Worm (Caenorhabditis elegans) whole organism, L1 larva: ENCODE data around the gene attf-2.

Source experiments
- alr-1 ChIP-seq: fragments of 200-800 bp; sonication (Bioruptor generic); optimal IDR thresholded peaks from 2 replicates; lab custom pipeline; 2018; ENCODE audit warnings: borderline replicate concordance, mild to moderate bottlenecking, missing genetic modification characterization, missing compliant biosample characterization
- dpl-1 ChIP-seq, 3 experiments: fragments of 150-350 bp in 2 of 3; sonication (generic microtip) in 1 of 3; optimal IDR thresholded peaks; 2 replicates each; lab custom pipeline; 2014 to 2017; ENCODE audit warnings: missing biosample characterization in 3 of 3, missing genetic modification characterization in 3 of 3, missing genetic modification reagents in 3 of 3
- elt-3 ChIP-seq, 6 experiments: fragments of 150-350 bp in 1 of 6; sonication (generic microtip); optimal IDR thresholded peaks; 2 replicates each; lab custom pipeline; 2017 to 2018; ENCODE audit warnings: missing biosample characterization in 6 of 6, missing genetic modification characterization in 6 of 6, inconsistent platforms in 1 of 6
- lir-3 ChIP-seq: sonication (generic microtip); optimal IDR thresholded peaks from 2 replicates; lab custom pipeline; 2016; ENCODE audit warnings: mild to moderate bottlenecking, missing genetic modification characterization, moderate library complexity, missing compliant biosample characterization; ENCODE audit not compliant: poor library complexity
- nhr-11 ChIP-seq: fragments of 150-350 bp; optimal IDR thresholded peaks from 2 replicates; lab custom pipeline; 2014; ENCODE audit warnings: missing biosample characterization, missing genetic modification characterization
- snpc-4 ChIP-seq: fragments of 150-350 bp; optimal IDR thresholded peaks from 2 replicates; lab custom pipeline; 2014; ENCODE audit warnings: missing biosample characterization, missing genetic modification characterization
- unc-62 ChIP-seq: fragments of 150-350 bp; optimal IDR thresholded peaks from 2 replicates; lab custom pipeline; 2014; ENCODE audit warnings: missing biosample characterization, missing genetic modification reagents, missing genetic modification characterization

ce11 chrV:7193562-7193961 lies 2.4 kb downstream of the attf-2 start, which contains the start of gene F09G2.8:
- TF ChIP-seq alr-1 (tag; lab: Kevin White, UChicago) (no peak), lir-3 (tag; lab: Kevin White, UChicago) (no peak), nhr-11 (tag; lab: Kevin White, UChicago) (no peak), elt-3 (tag; optimal IDR thresholded peaks at IDR 0.05; lab: Kevin White, UChicago) (no peak), unc-62 (no peak), snpc-4 (tag; lab: Kevin White, UChicago) (no peak), dpl-1 (GFP tag; optimal IDR thresholded peaks at IDR 0.05; lab: Kevin White, UChicago) (no peak)
